Fruit fly (Drosophila melanogaster) ovary, adult (tissue): ENCODE results near the gene Syx18.

Experiments
- CG17801 ChIP-seq: fragments of 200-800 bp; optimal IDR thresholded peaks from 2 replicates; lab custom pipeline; 2019; ENCODE audit warnings: missing biosample characterization, mild to moderate bottlenecking, missing genetic modification characterization, moderate library complexity; ENCODE audit not compliant: partially characterized antibody

The Syx18 gene

dm6 chr3R:24625517-24625925 lies at the start of gene Syx18, which contains the start of gene atl:
Gene Syx18, minus strand, starts transcription at chr3R:24625562.
Gene atl, plus strand, starts transcription at chr3R:24625671.
- TF ChIP-seq CG17801 = peak; percentile 54

DNA sequence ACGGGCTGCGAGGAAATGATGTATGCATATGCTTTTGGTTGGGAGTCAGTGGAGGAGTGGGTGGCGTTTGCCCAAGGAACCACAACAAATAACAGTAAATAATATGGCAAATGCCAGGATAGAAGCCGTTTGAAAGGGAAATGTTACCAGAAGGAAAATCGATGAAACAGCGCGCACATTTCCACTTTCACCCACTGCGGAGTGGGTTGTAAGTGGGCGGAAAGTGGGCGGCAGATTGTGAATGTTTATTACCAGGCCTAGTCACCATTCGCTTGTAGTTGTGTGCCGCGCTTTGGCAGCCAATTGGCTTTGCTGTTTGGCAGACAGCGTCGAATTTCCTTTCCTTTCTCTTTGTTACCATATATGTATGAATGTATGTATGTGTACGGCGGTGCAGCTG lies 46.3 kb upstream of the Syx18 start:
- TF ChIP-seq CG17801 = no peak

DNA sequence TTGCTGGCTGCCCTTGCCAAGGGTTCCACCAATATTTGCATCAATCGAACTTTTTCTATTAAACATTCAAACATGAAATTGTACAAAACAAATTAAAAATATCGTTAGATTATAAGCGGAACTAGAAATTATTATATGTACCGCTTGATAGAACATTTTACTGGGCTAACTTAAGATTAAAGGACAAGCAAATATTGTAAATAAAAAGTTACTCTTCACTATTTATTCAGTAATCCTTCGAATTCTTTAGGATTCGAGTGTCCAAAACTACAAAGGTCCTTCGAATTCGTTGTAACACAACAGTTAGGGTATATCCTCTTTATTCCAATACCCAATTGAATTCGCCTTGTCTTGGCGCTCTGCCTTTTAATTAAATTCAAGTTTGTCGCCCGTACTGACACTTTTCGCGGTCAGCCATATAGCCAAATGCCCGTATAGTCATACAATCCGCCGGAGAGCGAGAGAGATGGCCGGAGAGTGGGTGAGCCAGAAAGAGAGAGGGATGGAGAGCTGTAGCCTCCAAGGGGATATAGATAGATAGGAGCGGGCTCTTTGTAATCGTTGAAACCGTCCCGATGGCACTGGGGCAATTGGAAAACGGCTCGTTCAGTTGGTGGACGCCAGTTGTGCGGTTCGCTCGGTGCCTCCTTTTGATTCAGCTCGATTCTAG lies 42.3 kb upstream of the Syx18 start:
- no peak for TF ChIP-seq CG17801

DNA sequence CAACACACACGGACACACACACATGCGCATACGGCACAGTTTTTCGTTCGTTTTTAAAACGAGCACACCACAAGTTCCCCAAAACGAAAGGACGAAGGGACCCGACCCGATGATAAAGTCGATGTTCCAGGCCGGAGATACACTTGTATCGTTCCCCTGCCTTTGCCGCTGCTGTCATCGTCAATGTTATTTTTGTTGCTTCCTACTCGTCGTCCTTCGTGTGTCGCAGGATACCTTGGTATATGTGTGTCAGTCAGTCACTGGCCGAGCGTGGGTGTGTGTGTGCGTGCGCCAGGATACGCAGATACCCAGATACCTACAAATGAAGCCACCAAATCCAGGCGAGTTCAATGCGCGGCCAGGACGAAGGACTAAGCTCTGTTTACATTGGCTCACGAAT lies 37.7 kb upstream of the Syx18 start:
- TF ChIP-seq CG17801 = no peak

dm6 chr3R:24662412-24662796 lies 37.0 kb upstream of the Syx18 start, which contains the start of gene slo:
Gene slo, plus strand, starts transcription at chr3R:24662491.
- TF ChIP-seq CG17801 = no peak

DNA sequence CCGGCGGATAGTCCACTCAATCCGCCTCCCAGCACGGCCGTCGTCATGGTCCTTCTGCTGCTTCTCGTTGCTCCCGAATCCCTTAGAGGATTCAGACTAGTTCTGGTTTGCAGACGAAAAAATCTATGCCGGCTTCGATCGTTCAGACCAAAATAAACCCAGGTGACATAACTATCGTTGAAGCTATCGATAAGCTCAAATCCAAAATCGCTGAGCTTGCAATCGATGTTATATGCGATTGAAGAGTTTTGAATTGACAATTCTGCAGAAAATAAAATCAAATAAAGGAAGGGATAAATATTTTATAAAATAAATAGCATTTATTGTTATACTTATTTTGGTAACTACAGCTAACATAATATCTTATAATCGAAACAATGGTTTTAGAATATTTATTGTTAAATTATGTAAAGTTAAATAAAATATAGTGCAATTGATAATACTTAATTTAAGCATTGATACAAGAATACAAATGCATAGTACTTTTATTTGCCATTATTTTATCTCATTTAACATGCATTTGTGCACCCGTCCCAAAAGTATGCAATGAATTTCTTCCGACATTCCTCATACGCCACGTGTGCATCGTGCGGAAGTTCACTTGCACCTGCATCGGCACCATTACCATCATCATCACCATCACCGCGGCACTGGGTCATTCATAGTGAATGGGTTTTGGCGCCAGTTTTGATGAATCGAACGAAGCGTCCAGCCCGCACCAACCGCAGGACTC lies 36.5 kb upstream of the Syx18 start, which contains the start of gene Ppox:
Ppox (minus strand) TSS at position 173 of the 733 bp plus-strand sequence.
- no peak for TF ChIP-seq CG17801

- TF ChIP-seq CG17801 = peak; percentile 10
Observed at dm6 chr3R:24659173-24659846, 33.9 kb upstream of the Syx18 start, which contains the start of gene CG31126. Gene CG31126, plus strand, starts transcription at chr3R:24659621.

- no peak for TF ChIP-seq CG17801
Observed at dm6 chr3R:24654770-24655322, 29.5 kb upstream of the Syx18 start, which contains the start of the genes CG31125 and CG6695. Gene CG31125, minus strand, starts transcription at chr3R:24654820. Gene CG6695, plus strand, starts transcription at chr3R:24655160.

dm6 chr3R:24651044-24651459 lies 25.7 kb upstream of the Syx18 start:
- TF ChIP-seq CG17801 = peak; percentile 66

DNA sequence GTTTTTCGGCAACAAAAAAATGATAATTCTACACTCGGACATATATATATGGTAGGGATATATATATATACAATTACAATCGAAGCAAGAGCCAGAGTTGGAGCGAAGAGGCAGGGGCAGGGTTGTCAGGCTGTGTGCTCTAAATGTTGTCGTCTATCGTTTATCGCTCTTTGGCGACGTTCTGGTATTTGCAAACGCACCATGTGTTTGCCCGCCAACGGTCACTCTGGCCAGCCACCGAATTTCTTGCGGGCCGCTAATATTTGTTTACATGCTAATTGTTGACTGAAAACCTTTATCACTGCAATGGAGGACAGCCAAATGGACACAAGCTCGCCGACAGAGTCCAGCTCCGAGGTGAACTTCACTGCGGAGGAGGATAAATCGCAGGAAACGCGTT lies 24.6 kb upstream of the Syx18 start, which contains the start of the genes puf and ash2:
puf (minus strand) TSS at position 121 of the 400 bp plus-strand sequence.
ash2 (plus strand) TSS at position 203 of the 400 bp plus-strand sequence.
- peak; percentile 16 for TF ChIP-seq CG17801

dm6 chr3R:24634957-24635356 lies 9.6 kb upstream of the Syx18 start, which contains the start of gene MtnF:
Gene MtnF, minus strand, starts transcription at chr3R:24635165.
- TF ChIP-seq CG17801 = no peak

DNA sequence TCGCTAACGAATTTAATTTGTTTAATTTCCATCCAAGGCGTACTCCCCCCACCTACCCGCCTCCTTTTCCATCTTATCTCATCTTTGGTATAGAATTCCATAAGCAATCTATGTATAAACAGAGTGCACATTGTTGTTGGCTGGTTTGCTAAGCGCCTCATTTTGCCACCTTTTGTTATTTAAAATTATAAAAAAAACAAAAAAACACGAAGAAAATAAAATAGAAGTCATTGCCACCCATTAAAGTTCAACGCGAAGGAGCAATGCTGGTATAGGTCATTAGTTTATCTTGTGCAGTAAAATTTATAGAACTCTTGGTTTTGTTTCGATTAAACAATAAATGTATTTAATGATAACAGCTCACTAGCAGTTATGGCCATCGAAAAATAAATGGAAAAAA lies 8.9 kb upstream of the Syx18 start:
- TF ChIP-seq CG17801 = no peak

dm6 chr3R:24629877-24630808 lies 4.8 kb upstream of the Syx18 start, which contains the start of gene Wsck:
Gene Wsck, minus strand, starts transcription at chr3R:24630075.
- TF ChIP-seq CG17801 = peak; percentile 41

- TF ChIP-seq CG17801 = no peak
Observed at dm6 chr3R:24626667-24627066, 1.3 kb upstream of the Syx18 start.

DNA sequence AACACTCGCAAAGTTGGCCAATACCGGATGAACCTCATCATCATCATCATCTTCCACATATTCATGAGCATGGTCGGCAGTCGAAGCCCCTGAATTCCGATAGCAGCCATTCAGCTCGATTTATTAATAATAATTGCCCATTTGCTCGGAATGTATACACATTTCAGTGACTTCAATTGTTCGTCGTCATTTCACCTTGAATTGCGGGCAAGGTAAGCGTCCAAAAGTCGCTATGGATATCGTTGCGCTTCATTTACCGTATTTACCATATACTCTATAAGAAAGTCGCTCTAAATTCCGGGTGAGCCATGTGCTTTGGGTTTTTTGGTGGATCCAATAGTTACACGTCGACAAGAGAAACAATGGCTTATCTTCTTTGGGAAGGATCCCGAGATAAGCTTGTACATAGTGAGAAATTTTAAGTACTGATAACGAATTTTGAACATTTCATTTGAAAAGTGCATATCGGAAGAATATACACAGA lies 683 bp upstream of the Syx18 start:
- no peak for TF ChIP-seq CG17801
